Worm (Caenorhabditis elegans) whole organism, L1 larva: Measurements from ENCODE around the gene hlh-29.

Experiments
- C04F5.9 ChIP-seq: sonication (generic microtip); optimal IDR thresholded peaks from 2 replicates; lab custom pipeline; 2016; ENCODE audit warnings: missing genetic modification characterization, missing compliant biosample characterization
- F16B12.6 ChIP-seq: fragments of 150-350 bp; optimal IDR thresholded peaks from 2 replicates; lab custom pipeline; 2014; ENCODE audit warnings: missing biosample characterization, missing genetic modification characterization
- Y116A8C.19 ChIP-seq: sonication (generic microtip); optimal IDR thresholded peaks from 2 replicates; lab custom pipeline; 2016; ENCODE audit warnings: missing compliant biosample characterization, missing genetic modification characterization, borderline replicate concordance
- aha-1 ChIP-seq: fragments of 150-350 bp; optimal IDR thresholded peaks from 2 replicates; lab custom pipeline; 2014; ENCODE audit warnings: missing biosample characterization, missing genetic modification characterization
- aly-2 ChIP-seq: fragments of 150-350 bp; optimal IDR thresholded peaks from 2 replicates; lab custom pipeline; 2014; ENCODE audit warnings: missing biosample characterization, missing genetic modification characterization
- ceh-63 ChIP-seq: fragments of 200-800 bp; sonication (Bioruptor generic); optimal IDR thresholded peaks from 2 replicates; lab custom pipeline; 2018; ENCODE audit warnings: mild to moderate bottlenecking, missing genetic modification characterization, missing compliant biosample characterization
- ceh-8 ChIP-seq: fragments of 200-800 bp; sonication (Bioruptor generic); optimal IDR thresholded peaks from 2 replicates; lab custom pipeline; 2018; ENCODE audit warnings: mild to moderate bottlenecking, missing genetic modification characterization, moderate library complexity, missing compliant biosample characterization
- ceh-82 ChIP-seq, 3 experiments: fragments of 150-350 bp in 1 of 3; sonication (generic microtip) in 2 of 3; optimal IDR thresholded peaks; 2 replicates each; lab custom pipeline; 2014 to 2017; ENCODE audit warnings: missing biosample characterization in 3 of 3, missing genetic modification characterization in 3 of 3
- ceh-88 ChIP-seq: fragments of 200-800 bp; sonication (Bioruptor generic); IDR thresholded peaks from 2 replicates; pipeline ENCODE4 v1.3.6; 2022; ENCODE audit warnings: missing genetic modification characterization, missing compliant biosample characterization
- ceh-90 ChIP-seq: sonication (generic microtip); optimal IDR thresholded peaks from 2 replicates; lab custom pipeline; 2016; ENCODE audit warnings: missing genetic modification characterization, missing compliant biosample characterization
- efl-1 ChIP-seq, 4 experiments: fragments of 150-350 bp; optimal IDR thresholded peaks in 3 of 4; peaks in 1 of 4; 1 replicate in 1 of 4; 2 replicates in 3 of 4; lab custom pipeline; 2014; ENCODE audit warnings: missing biosample characterization in 2 of 4, missing genetic modification characterization in 2 of 4, missing genetic modification reagents in 2 of 4
- egl-13 ChIP-seq: sonication (generic microtip); optimal IDR thresholded peaks from 2 replicates; lab custom pipeline; 2016; ENCODE audit warnings: missing genotype, missing genetic modification reagents, missing genetic modification characterization, missing compliant biosample characterization
- elt-3 ChIP-seq, 6 experiments: fragments of 150-350 bp in 1 of 6; sonication (generic microtip); optimal IDR thresholded peaks; 2 replicates each; lab custom pipeline; 2017 to 2018; ENCODE audit warnings: missing biosample characterization in 6 of 6, missing genetic modification characterization in 6 of 6, inconsistent platforms in 1 of 6
- fkh-10 ChIP-seq: sonication (generic microtip); optimal IDR thresholded peaks from 2 replicates; lab custom pipeline; 2017; ENCODE audit warnings: missing biosample characterization, missing genetic modification reagents, missing genetic modification characterization
- fkh-4 ChIP-seq: sonication (generic microtip); optimal IDR thresholded peaks from 2 replicates; lab custom pipeline; 2016; ENCODE audit warnings: missing compliant biosample characterization, missing genetic modification characterization, borderline replicate concordance
- fkh-8 ChIP-seq: sonication (generic microtip); optimal IDR thresholded peaks from 2 replicates; lab custom pipeline; 2016; ENCODE audit warnings: mild to moderate bottlenecking, missing genetic modification characterization, missing compliant biosample characterization
- hlh-17 ChIP-seq: fragments of 200-800 bp; sonication (Bioruptor generic); optimal IDR thresholded peaks from 2 replicates; lab custom pipeline; 2018; ENCODE audit warnings: missing genetic modification characterization, mild to moderate bottlenecking, missing compliant biosample characterization, moderate library complexity, borderline replicate concordance
- hpl-2 ChIP-seq: fragments of 150-350 bp; optimal IDR thresholded peaks from 2 replicates; lab custom pipeline; 2014; ENCODE audit warnings: missing biosample characterization, missing genetic modification reagents, missing genetic modification characterization
- irx-1 ChIP-seq: sonication (generic microtip); optimal IDR thresholded peaks from 2 replicates; lab custom pipeline; 2016; ENCODE audit warnings: missing genetic modification characterization, missing compliant biosample characterization
- isw-1 ChIP-seq: fragments of 200-800 bp; sonication (Bioruptor generic); IDR thresholded peaks from 2 replicates; pipeline ENCODE4 v1.3.6; 2022; ENCODE audit warnings: missing genetic modification characterization, missing compliant biosample characterization
- jun-1 ChIP-seq: fragments of 150-350 bp; optimal IDR thresholded peaks from 2 replicates; lab custom pipeline; 2014; ENCODE audit warnings: missing biosample characterization, missing genetic modification reagents, missing genetic modification characterization
- lin-13 ChIP-seq: fragments of 150-350 bp; optimal IDR thresholded peaks from 2 replicates; lab custom pipeline; 2014; ENCODE audit warnings: missing biosample characterization, missing genetic modification reagents, missing genetic modification characterization
- lin-14 ChIP-seq: fragments of 200-800 bp; sonication (Bioruptor generic); optimal IDR thresholded peaks from 2 replicates; lab custom pipeline; 2018; ENCODE audit warnings: mild to moderate bottlenecking, missing genetic modification characterization, moderate library complexity, missing compliant biosample characterization
- lir-3 ChIP-seq: sonication (generic microtip); optimal IDR thresholded peaks from 2 replicates; lab custom pipeline; 2016; ENCODE audit warnings: mild to moderate bottlenecking, missing genetic modification characterization, moderate library complexity, missing compliant biosample characterization; ENCODE audit not compliant: poor library complexity
- mab-9 ChIP-seq: fragments of 200-800 bp; sonication (Bioruptor generic); IDR thresholded peaks from 2 replicates; pipeline ENCODE4 v1.3.6; 2022; ENCODE audit warnings: missing genetic modification reagents, missing genetic modification characterization, missing compliant biosample characterization
- mef-2 ChIP-seq: fragments of 150-350 bp; optimal IDR thresholded peaks from 2 replicates; lab custom pipeline; 2014; ENCODE audit warnings: missing biosample characterization, missing genetic modification characterization
- nhr-20 ChIP-seq: sonication (generic microtip); optimal IDR thresholded peaks from 2 replicates; lab custom pipeline; 2016; ENCODE audit warnings: mild to moderate bottlenecking, missing genetic modification characterization, missing compliant biosample characterization
- nhr-28 ChIP-seq: fragments of 150-350 bp; optimal IDR thresholded peaks from 2 replicates; lab custom pipeline; 2014; ENCODE audit warnings: missing biosample characterization, missing genetic modification characterization
- nhr-71 ChIP-seq: sonication (generic microtip); optimal IDR thresholded peaks from 2 replicates; lab custom pipeline; 2016; ENCODE audit warnings: mild to moderate bottlenecking, missing genetic modification characterization, moderate library complexity, missing compliant biosample characterization
- nhr-76 ChIP-seq: sonication (generic microtip); optimal IDR thresholded peaks from 2 replicates; lab custom pipeline; 2017; ENCODE audit warnings: missing biosample characterization, missing genetic modification characterization
- nhr-84 ChIP-seq: sonication (generic microtip); optimal IDR thresholded peaks from 2 replicates; lab custom pipeline; 2017; ENCODE audit warnings: missing biosample characterization, missing genetic modification characterization
- nhr-85 ChIP-seq: sonication (generic microtip); peaks from one replicate; lab custom pipeline; 2016; ENCODE audit warnings: missing genetic modification characterization, inconsistent platforms, missing compliant biosample characterization
- nhr-90 ChIP-seq: sonication (generic microtip); optimal IDR thresholded peaks from 2 replicates; lab custom pipeline; 2016; ENCODE audit warnings: mild to moderate bottlenecking, missing genetic modification characterization, missing compliant biosample characterization; ENCODE audit not compliant: poor library complexity
- pag-3 ChIP-seq: sonication (generic microtip); optimal IDR thresholded peaks from 2 replicates; lab custom pipeline; 2017; ENCODE audit warnings: missing genetic modification characterization, mild to moderate bottlenecking, missing compliant biosample characterization, antibody characterized with exemption, borderline replicate concordance; ENCODE audit not compliant: insufficient read depth
- pqm-1 ChIP-seq: sonication (generic microtip); optimal IDR thresholded peaks from 3 replicates; lab custom pipeline; 2017; ENCODE audit warnings: missing biosample characterization, missing genetic modification characterization
- snpc-4 ChIP-seq: fragments of 150-350 bp; optimal IDR thresholded peaks from 2 replicates; lab custom pipeline; 2014; ENCODE audit warnings: missing biosample characterization, missing genetic modification characterization
- snu-23 ChIP-seq: sonication (generic microtip); optimal IDR thresholded peaks from 2 replicates; lab custom pipeline; 2016; ENCODE audit warnings: missing genetic modification characterization, missing compliant biosample characterization
- swsn-7 ChIP-seq: sonication (generic microtip); optimal IDR thresholded peaks from 2 replicates; lab custom pipeline; 2016; ENCODE audit warnings: missing genetic modification characterization, missing compliant biosample characterization
- tbx-2 ChIP-seq: sonication (generic microtip); optimal IDR thresholded peaks from 2 replicates; lab custom pipeline; 2016; ENCODE audit warnings: missing genetic modification characterization, missing compliant biosample characterization
- tlp-1 ChIP-seq: fragments of 150-350 bp; optimal IDR thresholded peaks from 2 replicates; lab custom pipeline; 2014; ENCODE audit warnings: missing biosample characterization, missing genetic modification characterization
- unc-130 ChIP-seq: fragments of 150-350 bp; optimal IDR thresholded peaks from 2 replicates; lab custom pipeline; 2017; ENCODE audit warnings: missing biosample characterization, missing genetic modification characterization, inconsistent platforms
- unc-62 ChIP-seq: fragments of 150-350 bp; optimal IDR thresholded peaks from 2 replicates; lab custom pipeline; 2014; ENCODE audit warnings: missing biosample characterization, missing genetic modification reagents, missing genetic modification characterization
- unc-86 ChIP-seq: sonication (generic microtip); optimal IDR thresholded peaks from 2 replicates; lab custom pipeline; 2016; ENCODE audit warnings: missing genetic modification characterization, missing compliant biosample characterization
- vab-15 ChIP-seq: sonication (generic microtip); optimal IDR thresholded peaks from 2 replicates; lab custom pipeline; 2017; ENCODE audit warnings: missing genotype, mild to moderate bottlenecking, missing genetic modification characterization, missing compliant biosample characterization
- xbp-1 ChIP-seq: sonication (generic microtip); optimal IDR thresholded peaks from 2 replicates; lab custom pipeline; 2016; ENCODE audit warnings: missing genetic modification characterization, missing compliant biosample characterization
- zag-1 ChIP-seq: fragments of 150-350 bp; optimal IDR thresholded peaks from 2 replicates; lab custom pipeline; 2014; ENCODE audit warnings: missing biosample characterization, missing genetic modification characterization

Gene hlh-29

ce11 chrX:17516941-17517340 lies 31.5 kb downstream of the hlh-29 start (continued):
- TF ChIP-seq lin-13 = no peak
- TF ChIP-seq nhr-28 (tag; lab: Kevin White, UChicago) = no peak
- TF ChIP-seq unc-86 = no peak
- TF ChIP-seq fkh-4 (tag; lab: Kevin White, UChicago) = no peak
- no peak for TF ChIP-seq isw-1 (GFP tag; lab: Robert Waterston, UW)
- TF ChIP-seq unc-130 = no peak
- no peak for TF ChIP-seq nhr-76 (tag; lab: Kevin White, UChicago)
- no peak for TF ChIP-seq tbx-2 (tag; lab: Kevin White, UChicago)
- TF ChIP-seq lir-3 (tag; lab: Kevin White, UChicago) = no peak
- TF ChIP-seq F16B12.6 (tag; lab: Kevin White, UChicago) = no peak
- TF ChIP-seq nhr-85 (tag; lab: Kevin White, UChicago) = peak; percentile 81
- no peak for TF ChIP-seq tlp-1
- no peak for TF ChIP-seq fkh-8
- TF ChIP-seq zag-1 (tag; lab: Kevin White, UChicago) = no peak
- no peak for TF ChIP-seq egl-13 (tag; lab: Kevin White, UChicago)
- TF ChIP-seq swsn-7 (tag; lab: Kevin White, UChicago) = no peak
- no peak for TF ChIP-seq vab-15
- no peak for TF ChIP-seq snpc-4 (tag; lab: Kevin White, UChicago)
- TF ChIP-seq C04F5.9 = no peak
- TF ChIP-seq fkh-10 (GFP tag; lab: Kevin White, UChicago) = no peak
- no peak for TF ChIP-seq ceh-90
- no peak for TF ChIP-seq ceh-8 (GFP tag; lab: Kevin White, UChicago)
- no peak for TF ChIP-seq pag-3 (tag; lab: Kevin White, UChicago)
- TF ChIP-seq efl-1 (optimal IDR thresholded peaks at IDR 0.05; lab: Kevin White, UChicago) = no peak
- no peak for TF ChIP-seq efl-1 (GFP tag; optimal IDR thresholded peaks at IDR 0.05 in 1 of 2; lab: Kevin White, UChicago)
- no peak for TF ChIP-seq ceh-63
- TF ChIP-seq xbp-1 (tag; lab: Kevin White, UChicago) = no peak
- TF ChIP-seq hlh-17 (GFP tag; lab: Kevin White, UChicago) = no peak
- TF ChIP-seq ceh-88 = no peak
- TF ChIP-seq nhr-90 (tag; lab: Kevin White, UChicago) = no peak
- no peak for TF ChIP-seq pqm-1

ce11 chrX:17516461-17516860 lies 32.0 kb downstream of the hlh-29 start:
- no peak for TF ChIP-seq ceh-90
- TF ChIP-seq aly-2 = no peak

DNA sequence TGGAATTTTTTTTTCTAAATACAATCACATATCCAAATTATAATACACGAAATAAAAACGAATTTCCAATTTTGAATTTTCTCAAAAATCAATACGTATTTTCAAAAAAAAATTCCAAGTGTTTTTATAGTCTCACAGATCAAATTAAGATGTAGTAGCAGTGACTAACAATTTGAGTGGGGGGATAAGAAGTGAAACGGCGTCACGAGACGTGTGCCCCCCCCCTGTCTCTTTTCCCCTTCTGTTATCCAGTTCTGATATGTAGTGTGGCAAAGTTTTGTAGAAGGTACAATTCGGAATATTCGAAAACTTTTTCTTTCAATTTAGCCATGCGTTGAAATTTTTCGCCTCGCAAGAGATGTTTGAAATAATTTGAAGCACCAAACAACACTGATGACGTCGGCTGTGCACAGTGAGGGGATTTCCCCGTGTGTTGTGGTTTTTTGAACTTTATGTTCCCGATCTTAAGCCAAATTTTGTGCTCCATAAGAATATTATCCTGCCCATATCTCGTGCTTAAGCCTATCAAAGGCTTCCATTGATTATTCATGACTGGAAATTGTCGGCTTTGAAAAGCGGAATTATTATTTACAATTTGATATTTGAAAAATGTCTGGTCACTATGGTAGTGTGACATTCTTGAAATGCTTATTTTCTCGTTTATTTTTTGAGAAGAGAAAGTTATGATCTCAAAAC lies 33.1 kb downstream of the hlh-29 start:
- TF ChIP-seq nhr-76 (tag; lab: Kevin White, UChicago) (no peak), efl-1 (optimal IDR thresholded peaks at IDR 0.05; lab: Kevin White, UChicago) (no peak), efl-1 (GFP tag; optimal IDR thresholded peaks at IDR 0.05 in 1 of 2; lab: Kevin White, UChicago) (no peak), hpl-2 (no peak), snu-23 (GFP tag; lab: Kevin White, UChicago) (peak; percentile 20), isw-1 (GFP tag; lab: Robert Waterston, UW) (no peak), unc-62 (GFP tag; lab: Kevin White, UChicago) (no peak), nhr-20 (peak; percentile 45), mef-2 (no peak), ceh-8 (GFP tag; lab: Kevin White, UChicago) (no peak), jun-1 (no peak), hlh-17 (GFP tag; lab: Kevin White, UChicago) (no peak), irx-1 (tag; lab: Kevin White, UChicago) (no peak), F16B12.6 (tag; lab: Kevin White, UChicago) (no peak), nhr-84 (no peak), fkh-8 (peak; percentile 54), nhr-90 (tag; lab: Kevin White, UChicago) (no peak), ceh-63 (no peak), aly-2 (no peak), aha-1 (no peak), lin-14 (GFP tag; lab: Kevin White, UChicago) (peak; percentile 49), Y116A8C.19 (no peak), nhr-85 (tag; lab: Kevin White, UChicago) (peak; percentile 65), tlp-1 (no peak), lir-3 (tag; lab: Kevin White, UChicago) (no peak), fkh-10 (GFP tag; lab: Kevin White, UChicago) (no peak), mab-9 (no peak), lin-13 (no peak), C04F5.9 (no peak), ceh-82 (tag; optimal IDR thresholded peaks at IDR 0.05; lab: Kevin White, UChicago) (no peak), nhr-71 (tag; lab: Kevin White, UChicago) (peak; percentile 26), elt-3 (tag; optimal IDR thresholded peaks at IDR 0.05; lab: Kevin White, UChicago) (peak in 1 of 6 experiments; percentile 63)
